Worm (Caenorhabditis elegans): ENCODE measurements around the gene cap-2.

The cap-2 gene

ce11 chrII:10861305-10861704 lies 7.7 kb upstream of the cap-2 start:
- TF ChIP-seq hlh-4 (tag; optimal IDR thresholded peaks at IDR 0.05) (no peak), nhr-85 (tag) (peak; percentile 22)

DNA sequence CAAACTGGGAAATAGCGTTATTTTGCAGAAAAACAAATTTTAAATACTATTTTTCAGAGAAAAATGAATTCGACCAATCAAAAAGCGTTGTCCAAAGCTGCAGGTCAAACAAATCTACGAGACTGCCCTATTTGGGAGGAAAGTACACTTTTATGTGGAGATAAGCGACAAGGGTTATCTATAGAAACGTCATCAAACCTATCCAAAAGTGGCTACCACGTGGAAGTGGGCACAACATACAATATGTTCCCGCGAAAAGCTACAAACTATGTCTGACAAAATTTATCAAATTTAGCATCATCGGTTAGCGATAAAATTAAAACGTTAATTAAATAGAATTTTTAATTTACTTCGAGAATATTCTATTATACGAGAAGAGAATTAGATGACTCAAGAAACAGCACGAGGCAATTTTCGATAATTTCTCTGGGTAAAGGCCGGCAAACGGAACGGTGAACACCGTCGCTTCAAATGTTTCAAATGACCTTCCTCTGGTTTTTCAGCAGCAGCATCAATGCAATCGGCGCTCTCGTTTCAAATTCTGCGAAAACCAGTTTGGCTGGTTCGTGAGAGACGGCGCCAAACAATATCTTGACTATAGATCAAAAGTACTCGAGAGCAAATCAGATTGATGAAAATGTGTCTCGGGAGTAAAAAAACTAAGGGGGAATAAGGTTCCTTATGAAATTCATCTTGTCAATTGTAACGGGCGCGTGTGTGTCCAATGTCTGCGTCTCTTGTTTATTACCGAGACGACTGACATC lies 7.1 kb upstream of the cap-2 start:
- TF ChIP-seq mep-1 (tag; optimal IDR thresholded peaks at IDR 0.05) (peak; percentile 32), grh-1 (GFP tag; IDR thresholded peaks at IDR 0.05) (peak; percentile 62), lin-35 (GFP tag; optimal IDR thresholded peaks at IDR 0.05) (peak in 1 of 2 experiments; percentile 36), nhr-237 (tag; optimal IDR thresholded peaks at IDR 0.05) (no peak), nhr-47 (tag; optimal IDR thresholded peaks at IDR 0.05) (no peak), aly-2 (tag; optimal IDR thresholded peaks at IDR 0.05) (no peak), lir-3 (tag; optimal IDR thresholded peaks at IDR 0.05; ENCODE audit: poor library complexity) (no peak), skn-1 (tag; optimal IDR thresholded peaks at IDR 0.05) (peak; percentile 43), C16A3.4 (tag; optimal IDR thresholded peaks at IDR 0.05) (no peak), nhr-20 (tag; optimal IDR thresholded peaks at IDR 0.05) (peak; percentile 16), alr-1 (tag; optimal IDR thresholded peaks at IDR 0.05; ENCODE audit: borderline replicate concordance) (no peak), ceh-82 (tag; optimal IDR thresholded peaks at IDR 0.05) (no peak), fkh-8 (tag; optimal IDR thresholded peaks at IDR 0.05) (no peak), ceh-90 (tag; optimal IDR thresholded peaks at IDR 0.05) (no peak), lin-13 (GFP tag; optimal IDR thresholded peaks at IDR 0.05) (no peak), tlp-1 (tag; optimal IDR thresholded peaks at IDR 0.05) (no peak), ceh-8 (GFP tag; optimal IDR thresholded peaks at IDR 0.05) (no peak), ceh-63 (GFP tag; optimal IDR thresholded peaks at IDR 0.05) (no peak), rnt-1 (tag; optimal IDR thresholded peaks at IDR 0.05) (no peak), mdl-1 (tag; optimal IDR thresholded peaks at IDR 0.05) (peak in 1 of 2 experiments; percentile 12), F16B12.6 (tag; optimal IDR thresholded peaks at IDR 0.05) (no peak), hlh-4 (tag; optimal IDR thresholded peaks at IDR 0.05) (no peak), dpl-1 (GFP tag; optimal IDR thresholded peaks at IDR 0.05) (peak in 1 of 3 experiments; percentile 1), vab-15 (tag; optimal IDR thresholded peaks at IDR 0.05) (no peak), unc-98 (GFP tag; IDR thresholded peaks at IDR 0.05) (no peak), pax-3 (tag; optimal IDR thresholded peaks at IDR 0.05) (no peak), nhr-85 (tag) (peak; percentile 74), lin-14 (GFP tag; optimal IDR thresholded peaks at IDR 0.05) (peak; percentile 34), unc-30 (tag; optimal IDR thresholded peaks at IDR 0.05) (no peak), efl-1 (optimal IDR thresholded peaks at IDR 0.05) (no peak), efl-1 (GFP tag; optimal IDR thresholded peaks at IDR 0.05 in 1 of 2) (peak in 1 of 2 experiments; percentile 57), xbp-1 (tag; optimal IDR thresholded peaks at IDR 0.05) (peak; percentile 19), blmp-1 (tag; optimal IDR thresholded peaks at IDR 0.05) (peak; percentile 31), mef-2 (tag; optimal IDR thresholded peaks at IDR 0.05) (no peak), nhr-19 (GFP tag; conservative IDR thresholded peaks at IDR 0.05) (no peak), mab-9 (GFP tag; IDR thresholded peaks at IDR 0.05) (no peak), isw-1 (GFP tag; IDR thresholded peaks at IDR 0.05) (no peak), nhr-28 (tag; optimal IDR thresholded peaks at IDR 0.05) (no peak), elt-2 (tag; optimal IDR thresholded peaks at IDR 0.05) (peak; percentile 83), ztf-4 (tag; optimal IDR thresholded peaks at IDR 0.05) (no peak), nhr-71 (tag; optimal IDR thresholded peaks at IDR 0.05) (peak; percentile 27), lin-39 (tag; optimal IDR thresholded peaks at IDR 0.05) (no peak), ama-1 (optimal IDR thresholded peaks at IDR 0.05) (no peak), snu-23 (GFP tag; optimal IDR thresholded peaks at IDR 0.05) (no peak)

Data from whole organism, L1 larva.